Fruit fly (Drosophila melanogaster): Measurements from ENCODE around the gene Saf-B.

DNA sequence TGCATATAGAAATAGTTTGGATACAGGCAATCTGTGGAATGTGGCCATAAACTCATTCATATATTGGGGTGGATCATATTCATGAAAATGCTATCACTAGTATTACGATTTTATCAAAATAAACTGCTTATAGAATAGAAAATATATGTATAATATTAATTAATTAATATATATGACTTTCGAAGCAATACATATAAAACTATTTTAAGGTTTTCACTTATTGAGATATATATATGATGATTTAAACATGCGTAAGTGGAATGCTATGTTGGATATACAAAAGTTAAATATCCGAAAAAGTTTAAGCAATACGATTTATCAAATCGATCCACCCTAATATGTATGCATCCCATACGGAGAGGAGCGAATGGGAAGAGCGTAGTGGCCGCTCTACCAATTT, 18.7 kb upstream of the Saf-B start:
- TF ChIP-seq EcR (GFP tag; optimal IDR thresholded peaks at IDR 0.05) = no peak
- TF ChIP-seq Dll (optimal IDR thresholded peaks at IDR 0.05) = no peak
- TF ChIP-seq usp (GFP tag; optimal IDR thresholded peaks at IDR 0.05) = no peak
- no peak for TF ChIP-seq psq (optimal IDR thresholded peaks at IDR 0.05)
- no peak for TF ChIP-seq CG8478 (optimal IDR thresholded peaks at IDR 0.05)
- TF ChIP-seq pan (optimal IDR thresholded peaks at IDR 0.05) = no peak

Data from whole organism.